Fruit fly (Drosophila melanogaster) whole organism, wandering third instar larva: ENCODE measurements around the gene CG31926.

ENCODE experiments used
- Abd-B ChIP-seq: fragments of >200 bp; optimal IDR thresholded peaks from 2 replicates; lab custom pipeline; 2017; ENCODE audit warnings: missing biosample characterization, missing genetic modification characterization
- CG32264 ChIP-seq: fragments of 200-800 bp; sonication (Bioruptor generic); optimal IDR thresholded peaks from 2 replicates; lab custom pipeline; 2016; ENCODE audit warnings: missing biosample characterization, missing genetic modification characterization
- CG9705 ChIP-seq: fragments of 200-800 bp; sonication (Bioruptor generic); optimal IDR thresholded peaks from 2 replicates; lab custom pipeline; 2018; ENCODE audit warnings: missing biosample characterization, mild to moderate bottlenecking, missing genetic modification characterization
- CrebA ChIP-seq: fragments of 200-800 bp; sonication (Bioruptor generic); optimal IDR thresholded peaks from 2 replicates; lab custom pipeline; 2016; ENCODE audit warnings: missing biosample characterization, mild to moderate bottlenecking, missing genetic modification characterization, borderline replicate concordance
- Dfd ChIP-seq: fragments of >200 bp; optimal IDR thresholded peaks from 2 replicates; lab custom pipeline; 2017; ENCODE audit warnings: missing biosample characterization, missing genetic modification characterization
- Dif ChIP-seq: fragments of 200-275, 200-300 bp; sonication (Bioruptor generic); optimal IDR thresholded peaks from 2 replicates; lab custom pipeline; 2018; ENCODE audit warnings: missing biosample characterization, missing genetic modification characterization; ENCODE audit not compliant: partially characterized antibody
- GATAd ChIP-seq: sonication (Bioruptor generic); optimal IDR thresholded peaks from 2 replicates; lab custom pipeline; 2016; ENCODE audit warnings: missing biosample characterization, missing genetic modification characterization
- HLH106 ChIP-seq: fragments of 200-800 bp; optimal IDR thresholded peaks from 3 replicates; lab custom pipeline; 2019; ENCODE audit warnings: missing biosample characterization, mild to moderate bottlenecking, missing genetic modification characterization, moderate library complexity
- Hnf4 ChIP-seq: fragments of 200-800 bp; sonication (Bioruptor generic); optimal IDR thresholded peaks from 2 replicates; lab custom pipeline; 2016; ENCODE audit warnings: missing biosample characterization, mild to moderate bottlenecking, missing genetic modification characterization
- Hr78 ChIP-seq: fragments of >200 bp; optimal IDR thresholded peaks from 2 replicates; lab custom pipeline; 2017; ENCODE audit warnings: missing biosample characterization, missing genetic modification characterization
- Hr83 ChIP-seq: fragments of 200-300 bp; sonication (Bioruptor generic); optimal IDR thresholded peaks from 2 replicates; lab custom pipeline; 2016; ENCODE audit warnings: missing biosample characterization, mild to moderate bottlenecking, missing genetic modification characterization, moderate library complexity; ENCODE audit not compliant: poor library complexity, severe bottlenecking
- Mio ChIP-seq: sonication (Bioruptor generic); optimal IDR thresholded peaks from 2 replicates; lab custom pipeline; 2016; ENCODE audit warnings: missing biosample characterization, missing genetic modification characterization
- Myc ChIP-seq: fragments of >200 bp; optimal IDR thresholded peaks from 2 replicates; lab custom pipeline; 2017
- N ChIP-seq: fragments of >200 bp; optimal IDR thresholded peaks from 2 replicates; lab custom pipeline; 2018; ENCODE audit warnings: missing biosample characterization, missing external identifiers, missing genetic modification characterization
- OdsH ChIP-seq: fragments of 200-800 bp; sonication (Bioruptor generic); optimal IDR thresholded peaks from 2 replicates; lab custom pipeline; 2016; ENCODE audit warnings: missing biosample characterization, mild to moderate bottlenecking, missing genetic modification characterization
- Rel ChIP-seq, 2 experiments: fragments of 200-800 bp; sonication (Bioruptor generic) in 1 of 2; optimal IDR thresholded peaks; 2 replicates in 1 of 2; 3 replicates in 1 of 2; lab custom pipeline; 2016 to 2019; ENCODE audit warnings: mild to moderate bottlenecking in 2 of 2, missing biosample characterization in 2 of 2, missing genetic modification characterization in 2 of 2, moderate library complexity in 1 of 2
- Sp1 ChIP-seq: fragments of 200-800 bp; sonication (Bioruptor generic); optimal IDR thresholded peaks from 3 replicates; lab custom pipeline; 2019; ENCODE audit warnings: missing biosample characterization, mild to moderate bottlenecking, missing genetic modification characterization, moderate library complexity
- Vsx2 ChIP-seq: fragments of 200-300, 225-300 bp; sonication (Bioruptor generic); optimal IDR thresholded peaks from 2 replicates; lab custom pipeline; 2018; ENCODE audit warnings: missing biosample characterization, missing genetic modification characterization; ENCODE audit not compliant: partially characterized antibody
- br ChIP-seq: fragments of 200-800 bp; sonication (Bioruptor generic); optimal IDR thresholded peaks from 2 replicates; lab custom pipeline; 2016; ENCODE audit warnings: missing biosample characterization, missing genetic modification characterization
- brk ChIP-seq: fragments of 200-800 bp; sonication (Bioruptor generic); optimal IDR thresholded peaks from 2 replicates; lab custom pipeline; 2016; ENCODE audit warnings: missing biosample characterization, mild to moderate bottlenecking, missing genetic modification characterization
- dl ChIP-seq, 2 experiments: fragments of 175-275, 200-275 bp in 1 of 2; fragments of 200-275 bp in 1 of 2; sonication (Bioruptor generic); optimal IDR thresholded peaks; lab custom pipeline; 2018; ENCODE audit warnings: mild to moderate bottlenecking in 2 of 2, missing biosample characterization in 2 of 2, missing genetic modification characterization in 2 of 2, moderate library complexity in 2 of 2; ENCODE audit not compliant: partially characterized antibody in 2 of 2, insufficient read depth in 1 of 2
- dmrt93B ChIP-seq: fragments of 200-800 bp; sonication (Bioruptor generic); optimal IDR thresholded peaks from 2 replicates; lab custom pipeline; 2018; ENCODE audit warnings: missing biosample characterization, mild to moderate bottlenecking, missing genetic modification characterization
- dsf ChIP-seq: sonication (Bioruptor generic); optimal IDR thresholded peaks from 2 replicates; lab custom pipeline; 2016; ENCODE audit warnings: missing biosample characterization, missing genetic modification characterization, borderline replicate concordance
- ey ChIP-seq: fragments of 200-800 bp; sonication (Bioruptor generic); optimal IDR thresholded peaks from 2 replicates; lab custom pipeline; 2016; ENCODE audit warnings: missing biosample characterization, missing genetic modification characterization
- foxo ChIP-seq, 2 experiments: fragments of 200-800 bp; sonication (Bioruptor generic); optimal IDR thresholded peaks; 2 replicates in 1 of 2; 3 replicates in 1 of 2; lab custom pipeline; 2016 to 2017; ENCODE audit warnings: missing biosample characterization in 2 of 2, missing genetic modification characterization in 2 of 2
- fru ChIP-seq: fragments of 200-800 bp; sonication (Bioruptor generic); optimal IDR thresholded peaks from 3 replicates; lab custom pipeline; 2016; ENCODE audit warnings: missing biosample characterization, mild to moderate bottlenecking, missing genetic modification characterization
- h ChIP-seq: fragments of 200-800 bp; sonication (Bioruptor generic); optimal IDR thresholded peaks from 3 replicates; lab custom pipeline; 2016; ENCODE audit warnings: missing biosample characterization, mild to moderate bottlenecking, missing genetic modification characterization
- jim ChIP-seq: fragments of 175-275, 200-325 bp; sonication (Bioruptor generic); optimal IDR thresholded peaks from 2 replicates; lab custom pipeline; 2016; ENCODE audit warnings: missing biosample characterization, mild to moderate bottlenecking, missing genetic modification characterization
- pan ChIP-seq: fragments of >200 bp; optimal IDR thresholded peaks from 2 replicates; lab custom pipeline; 2017
- psq ChIP-seq: fragments of 200-800 bp; sonication (Bioruptor generic); optimal IDR thresholded peaks from 3 replicates; lab custom pipeline; 2017; ENCODE audit warnings: missing biosample characterization, mild to moderate bottlenecking, missing genetic modification characterization, moderate library complexity
- rgr ChIP-seq: fragments of 200-800 bp; sonication (Bioruptor generic); optimal IDR thresholded peaks from 3 replicates; lab custom pipeline; 2016; ENCODE audit warnings: missing biosample characterization, mild to moderate bottlenecking, missing genetic modification characterization
- sage ChIP-seq: fragments of 200-800 bp; sonication (Bioruptor generic); optimal IDR thresholded peaks from 2 replicates; lab custom pipeline; 2016; ENCODE audit warnings: missing biosample characterization, mild to moderate bottlenecking, missing genetic modification characterization
- sv ChIP-seq: fragments of 200-800 bp; sonication (Bioruptor generic); optimal IDR thresholded peaks from 3 replicates; lab custom pipeline; 2016; ENCODE audit warnings: missing biosample characterization, missing genetic modification characterization
- tai ChIP-seq: sonication (Bioruptor generic); optimal IDR thresholded peaks from 2 replicates; lab custom pipeline; 2016; ENCODE audit warnings: missing biosample characterization, missing genetic modification characterization
- usp ChIP-seq: fragments of >200 bp; optimal IDR thresholded peaks from 2 replicates; lab custom pipeline; 2017; ENCODE audit warnings: missing biosample characterization, missing genetic modification characterization
- woc ChIP-seq: sonication (Bioruptor generic); optimal IDR thresholded peaks from 2 replicates; lab custom pipeline; 2016; ENCODE audit warnings: missing biosample characterization, mild to moderate bottlenecking, missing genetic modification characterization

The CG31926 gene

dm6 chr2L:1459344-1459743, 35.9 kb upstream of the CG31926 start:
- no peak for TF ChIP-seq br (GFP tag; lab: Kevin White, UChicago)
- peak; percentile 21 for TF ChIP-seq rgr (GFP tag; lab: Kevin White, UChicago)
- no peak for TF ChIP-seq brk (GFP tag; lab: Kevin White, UChicago)
- no peak for TF ChIP-seq Hr78
- peak; percentile 8 for TF ChIP-seq HLH106 (tag; lab: Kevin White, UChicago)
- peak in 1 of 2 experiments; percentile 26 for TF ChIP-seq foxo (GFP tag; optimal IDR thresholded peaks at IDR 0.05; lab: Kevin White, UChicago)
- no peak for TF ChIP-seq sv
- no peak for TF ChIP-seq ey (GFP tag; lab: Kevin White, UChicago)
- no peak for TF ChIP-seq CrebA
- no peak for TF ChIP-seq GATAd
- peak; percentile 16 for TF ChIP-seq fru (GFP tag; lab: Kevin White, UChicago)
- peak; percentile 36 for TF ChIP-seq woc (GFP tag; lab: Kevin White, UChicago)
- no peak for TF ChIP-seq Mio
- peak; percentile 13 for TF ChIP-seq h

dm6 chr2L:1460463-1461219, 34.6 kb upstream of the CG31926 start:
- TF ChIP-seq GATAd: no peak
- TF ChIP-seq Dif: peak; percentile 10

- TF ChIP-seq sv: peak; percentile 40
- TF ChIP-seq dsf (GFP tag; lab: Kevin White, UChicago): no peak
These were observed 33.1 kb upstream of the CG31926 start for dm6 chr2L:1462136-1462535.

- TF ChIP-seq Hnf4 (GFP tag; lab: Kevin White, UChicago) (no peak), sv (no peak)
These were observed 31.8 kb upstream of the CG31926 start for dm6 chr2L:1463362-1463908.

- TF ChIP-seq CrebA (no peak), ey (GFP tag; lab: Kevin White, UChicago) (no peak), Myc (peak; percentile 3)
These were observed 25.3 kb upstream of the CG31926 start for dm6 chr2L:1470009-1470408.

- TF ChIP-seq CrebA (no peak), Vsx2 (GFP tag; lab: Kevin White, UChicago) (no peak), usp (no peak), Sp1 (GFP tag; lab: Kevin White, UChicago) (peak; percentile 49), Dfd (no peak), dl (GFP tag; optimal IDR thresholded peaks at IDR 0.05; lab: Kevin White, UChicago; ENCODE audit: insufficient read depth in 1 of 2, partially characterized antibody in 2 of 2) (no peak), br (GFP tag; lab: Kevin White, UChicago) (peak; percentile 66), sv (no peak), CG9705 (no peak), Mio (no peak), Rel (GFP tag; optimal IDR thresholded peaks at IDR 0.05; lab: Kevin White, UChicago) (no peak), Rel (tag; optimal IDR thresholded peaks at IDR 0.05; lab: Kevin White, UChicago) (no peak), dmrt93B (GFP tag; lab: Kevin White, UChicago) (peak; percentile 46), N (GFP tag; lab: Kevin White, UChicago) (no peak), brk (GFP tag; lab: Kevin White, UChicago) (no peak), pan (lab: Kevin White, UChicago) (no peak), foxo (GFP tag; optimal IDR thresholded peaks at IDR 0.05; lab: Kevin White, UChicago) (peak in 1 of 2 experiments; percentile 72), ey (GFP tag; lab: Kevin White, UChicago) (peak; percentile 71), fru (GFP tag; lab: Kevin White, UChicago) (peak; percentile 71), woc (GFP tag; lab: Kevin White, UChicago) (peak; percentile 16), dsf (GFP tag; lab: Kevin White, UChicago) (no peak), CG32264 (peak; percentile 17), h (peak; percentile 71), Hr78 (no peak), sage (GFP tag; lab: Kevin White, UChicago) (peak; percentile 25), psq (GFP tag; lab: Kevin White, UChicago) (peak; percentile 29), Hnf4 (GFP tag; lab: Kevin White, UChicago) (peak; percentile 52), Hr83 (no peak), Abd-B (no peak), OdsH (GFP tag; lab: Kevin White, UChicago) (peak; percentile 58), tai (no peak), HLH106 (tag; lab: Kevin White, UChicago) (peak; percentile 55), jim (GFP tag; lab: Kevin White, UChicago) (no peak), Dif (no peak), rgr (GFP tag; lab: Kevin White, UChicago) (peak; percentile 58)
These were observed 24.5 kb upstream of the CG31926 start for dm6 chr2L:1470772-1471171.
